Worm (Caenorhabditis elegans) whole organism, mixed stage, embryonic: Measurements from ENCODE around the gene cest-6.

Source experiments
- ces-1 ChIP-seq: fragments of 150-350 bp; optimal IDR thresholded peaks from 2 replicates; lab custom pipeline; 2014; ENCODE audit warnings: missing biosample characterization, missing genetic modification reagents, missing genetic modification characterization
- elt-1 ChIP-seq: sonication (generic microtip); optimal IDR thresholded peaks from 2 replicates; lab custom pipeline; 2017; ENCODE audit warnings: missing genetic modification characterization, mild to moderate bottlenecking, missing compliant biosample characterization, antibody characterized with exemption, moderate library complexity, borderline replicate concordance; ENCODE audit not compliant: insufficient read depth
- sptf-1 ChIP-seq: sonication (generic microtip); optimal IDR thresholded peaks from 2 replicates; lab custom pipeline; 2017; ENCODE audit warnings: mild to moderate bottlenecking, missing genetic modification characterization, moderate library complexity, missing compliant biosample characterization
- unc-39 ChIP-seq: fragments of 150-350 bp; optimal IDR thresholded peaks from 2 replicates; lab custom pipeline; 2014; ENCODE audit warnings: missing biosample characterization, missing genetic modification characterization
- ztf-11 ChIP-seq: fragments of 150-350 bp; optimal IDR thresholded peaks from 2 replicates; lab custom pipeline; 2014; ENCODE audit warnings: missing biosample characterization, missing genetic modification characterization

- TF ChIP-seq elt-1 (tag; lab: Kevin White, UChicago) (no peak), ztf-11 (tag; lab: Kevin White, UChicago) (no peak), ces-1 (GFP tag; lab: Kevin White, UChicago) (no peak), sptf-1 (tag; lab: Kevin White, UChicago) (no peak), unc-39 (no peak)
Measured at ce11 chrIV:6971213-6971612, 42.9 kb upstream of the cest-6 start, which contains the start of gene ZK381.62.
